Worm (Caenorhabditis elegans) whole organism, early embryonic: ENCODE measurements around the gene usp-46.

Experiments used
- B0310.2 ChIP-seq: sonication (generic microtip); optimal IDR thresholded peaks from 2 replicates; lab custom pipeline; 2016; ENCODE audit warnings: mild to moderate bottlenecking, missing genetic modification characterization, missing compliant biosample characterization
- F13C5.2 ChIP-seq: sonication (generic microtip); optimal IDR thresholded peaks from 2 replicates; lab custom pipeline; 2017; ENCODE audit warnings: mild to moderate bottlenecking, missing genetic modification characterization, inconsistent platforms, missing compliant biosample characterization
- aly-1 ChIP-seq: sonication (generic microtip); optimal IDR thresholded peaks from 2 replicates; lab custom pipeline; 2016; ENCODE audit warnings: missing genetic modification characterization, missing compliant biosample characterization
- ama-1 ChIP-seq: fragments of 150-350 bp; optimal IDR thresholded peaks from 2 replicates; lab custom pipeline; 2014
- ceh-13 ChIP-seq: fragments of 200-800 bp; sonication (Bioruptor generic); optimal IDR thresholded peaks from 2 replicates; lab custom pipeline; 2018; ENCODE audit warnings: mild to moderate bottlenecking, missing genetic modification characterization, missing compliant biosample characterization
- ceh-36 ChIP-seq: sonication (generic microtip); optimal IDR thresholded peaks from 2 replicates; lab custom pipeline; 2016; ENCODE audit warnings: missing genetic modification characterization, inconsistent platforms, missing compliant biosample characterization
- ets-7 ChIP-seq: sonication (generic microtip); optimal IDR thresholded peaks from 2 replicates; lab custom pipeline; 2016; ENCODE audit warnings: missing genotype, missing genetic modification characterization, missing compliant biosample characterization
- flt-1 ChIP-seq: fragments of 200-800 bp; sonication (Bioruptor generic); IDR thresholded peaks from 2 replicates; pipeline ENCODE4 v1.3.6; 2022; ENCODE audit warnings: missing genetic modification characterization, missing compliant biosample characterization
- hmbx-1 ChIP-seq: sonication (generic microtip); optimal IDR thresholded peaks from 2 replicates; lab custom pipeline; 2016; ENCODE audit warnings: mild to moderate bottlenecking, missing genetic modification characterization, missing compliant biosample characterization
- hmg-4 ChIP-seq: fragments of 200-800 bp; sonication (Bioruptor generic); optimal IDR thresholded peaks from 2 replicates; lab custom pipeline; 2018; ENCODE audit warnings: mild to moderate bottlenecking, missing genetic modification characterization, missing compliant biosample characterization
- hnd-1 ChIP-seq: sonication (generic microtip); optimal IDR thresholded peaks from 2 replicates; lab custom pipeline; 2016; ENCODE audit warnings: missing genetic modification characterization, missing compliant biosample characterization
- pes-1 ChIP-seq: fragments of 200-800 bp; sonication (Bioruptor generic); IDR thresholded peaks from 2 replicates; pipeline ENCODE4 v1.3.6; 2022; ENCODE audit warnings: missing genetic modification reagents, missing genetic modification characterization, missing compliant biosample characterization
- scrt-1 ChIP-seq: fragments of 200-800 bp; sonication (Bioruptor generic); IDR thresholded peaks from 2 replicates; pipeline ENCODE4 v1.3.6; 2022; ENCODE audit warnings: missing genetic modification characterization, missing compliant biosample characterization
- sea-1 ChIP-seq: fragments of 200-800 bp; sonication (Bioruptor generic); conservative IDR thresholded peaks from 2 replicates; pipeline ENCODE4 v1.3.6; 2022; ENCODE audit warnings: missing genetic modification characterization, missing compliant biosample characterization
- tbx-11 ChIP-seq: fragments of 200-800 bp; sonication (Bioruptor generic); IDR thresholded peaks from 2 replicates; pipeline ENCODE4 v1.3.6; 2022; ENCODE audit warnings: missing genetic modification characterization, missing compliant biosample characterization
- tbx-37 ChIP-seq: fragments of 200-800 bp; sonication (Bioruptor generic); conservative IDR thresholded peaks from 2 replicates; pipeline ENCODE4 v1.3.6; 2022; ENCODE audit warnings: missing genetic modification reagents, missing genetic modification characterization, missing compliant biosample characterization
- tra-4 ChIP-seq: sonication (generic microtip); optimal IDR thresholded peaks from 2 replicates; lab custom pipeline; 2017; ENCODE audit warnings: missing genetic modification characterization, missing compliant biosample characterization

usp-46 gene

ce11 chrIII:9782483-9783081, 6.2 kb downstream of the usp-46 start, which contains the start of gene R10E11.6:
Gene R10E11.6 (plus strand): TSS chrIII:9783006.
- no peak for TF ChIP-seq hmg-4 (GFP tag; lab: Kevin White, UChicago)
- no peak for TF ChIP-seq ets-7 (tag; lab: Kevin White, UChicago)
- no peak for TF ChIP-seq ceh-36 (tag; lab: Kevin White, UChicago)
- no peak for TF ChIP-seq F13C5.2 (tag; lab: Kevin White, UChicago)
- TF ChIP-seq tbx-37 (GFP tag; lab: Robert Waterston, UW), result no peak
- no peak for TF ChIP-seq ama-1
- no peak for TF ChIP-seq ceh-13 (GFP tag; lab: Kevin White, UChicago)

ce11 chrIII:9783133-9783590, 6.7 kb downstream of the usp-46 start:
- TF ChIP-seq scrt-1 (GFP tag; lab: Robert Waterston, UW) (no peak), ceh-36 (tag; lab: Kevin White, UChicago) (no peak), ama-1 (no peak), sea-1 (GFP tag; lab: Robert Waterston, UW) (no peak), tra-4 (tag; lab: Kevin White, UChicago) (no peak), hmg-4 (GFP tag; lab: Kevin White, UChicago) (no peak), hnd-1 (no peak), tbx-11 (GFP tag; lab: Robert Waterston, UW) (no peak), hmbx-1 (no peak), flt-1 (GFP tag; lab: Robert Waterston, UW) (no peak), aly-1 (tag; lab: Kevin White, UChicago) (no peak), B0310.2 (tag; lab: Kevin White, UChicago) (no peak), pes-1 (GFP tag; lab: Robert Waterston, UW) (no peak), tbx-37 (GFP tag; lab: Robert Waterston, UW) (no peak), F13C5.2 (tag; lab: Kevin White, UChicago) (no peak), ceh-13 (GFP tag; lab: Kevin White, UChicago) (no peak)

ce11 chrIII:9786776-9787175, 10.4 kb downstream of the usp-46 start:
- TF ChIP-seq hnd-1 (no peak), ets-7 (tag; lab: Kevin White, UChicago) (no peak), pes-1 (GFP tag; lab: Robert Waterston, UW) (no peak), ceh-36 (tag; lab: Kevin White, UChicago) (no peak), scrt-1 (GFP tag; lab: Robert Waterston, UW) (no peak), B0310.2 (tag; lab: Kevin White, UChicago) (no peak), ceh-13 (GFP tag; lab: Kevin White, UChicago) (no peak), flt-1 (GFP tag; lab: Robert Waterston, UW) (no peak), sea-1 (GFP tag; lab: Robert Waterston, UW) (no peak), tra-4 (tag; lab: Kevin White, UChicago) (no peak), F13C5.2 (tag; lab: Kevin White, UChicago) (no peak), hmbx-1 (no peak), ama-1 (no peak), hmg-4 (GFP tag; lab: Kevin White, UChicago) (no peak), tbx-11 (GFP tag; lab: Robert Waterston, UW) (no peak), tbx-37 (GFP tag; lab: Robert Waterston, UW) (no peak), aly-1 (tag; lab: Kevin White, UChicago) (no peak)

DNA sequence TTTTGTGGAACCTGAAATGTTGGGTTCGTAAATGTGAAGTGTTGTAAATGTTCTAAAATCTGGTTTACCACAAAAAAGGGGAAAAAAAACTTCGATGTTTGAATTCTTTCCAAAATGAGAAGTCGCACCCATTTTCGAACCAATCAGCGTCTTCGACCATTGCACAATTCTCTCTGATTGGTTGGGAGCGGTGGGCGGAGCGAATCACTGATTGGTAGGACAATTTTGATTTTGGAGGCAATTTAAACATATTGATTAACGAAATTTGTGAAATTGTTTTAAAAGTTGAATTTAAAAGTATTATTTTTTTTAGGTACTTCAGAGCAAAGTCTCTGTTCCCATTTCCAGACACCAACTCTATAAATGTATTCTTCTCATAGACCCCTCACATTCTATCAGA, 12.7 kb downstream of the usp-46 start:
- TF ChIP-seq flt-1 (GFP tag; lab: Robert Waterston, UW) (no peak), tbx-37 (GFP tag; lab: Robert Waterston, UW) (no peak), sea-1 (GFP tag; lab: Robert Waterston, UW) (no peak), tbx-11 (GFP tag; lab: Robert Waterston, UW) (no peak), F13C5.2 (tag; lab: Kevin White, UChicago) (no peak), hmg-4 (GFP tag; lab: Kevin White, UChicago) (no peak)

- TF ChIP-seq ama-1, result no peak
- TF ChIP-seq tbx-37 (GFP tag; lab: Robert Waterston, UW), result no peak
- TF ChIP-seq ceh-13 (GFP tag; lab: Kevin White, UChicago), result no peak
- TF ChIP-seq aly-1 (tag; lab: Kevin White, UChicago), result no peak
- no peak for TF ChIP-seq scrt-1 (GFP tag; lab: Robert Waterston, UW)
- no peak for TF ChIP-seq hmbx-1
- no peak for TF ChIP-seq sea-1 (GFP tag; lab: Robert Waterston, UW)
- no peak for TF ChIP-seq ceh-36 (tag; lab: Kevin White, UChicago)
- TF ChIP-seq flt-1 (GFP tag; lab: Robert Waterston, UW), result no peak
- no peak for TF ChIP-seq hmg-4 (GFP tag; lab: Kevin White, UChicago)
- TF ChIP-seq tra-4 (tag; lab: Kevin White, UChicago), result no peak
- TF ChIP-seq tbx-11 (GFP tag; lab: Robert Waterston, UW), result no peak
- TF ChIP-seq B0310.2 (tag; lab: Kevin White, UChicago), result no peak
- TF ChIP-seq F13C5.2 (tag; lab: Kevin White, UChicago), result no peak
- TF ChIP-seq pes-1 (GFP tag; lab: Robert Waterston, UW), result no peak
- no peak for TF ChIP-seq ets-7 (tag; lab: Kevin White, UChicago)
- no peak for TF ChIP-seq hnd-1
Measured at ce11 chrIII:9789607-9790073, 13.2 kb downstream of the usp-46 start, which contains the start of gene R10E11.5. Gene R10E11.5 (minus strand): TSS chrIII:9789657.

DNA sequence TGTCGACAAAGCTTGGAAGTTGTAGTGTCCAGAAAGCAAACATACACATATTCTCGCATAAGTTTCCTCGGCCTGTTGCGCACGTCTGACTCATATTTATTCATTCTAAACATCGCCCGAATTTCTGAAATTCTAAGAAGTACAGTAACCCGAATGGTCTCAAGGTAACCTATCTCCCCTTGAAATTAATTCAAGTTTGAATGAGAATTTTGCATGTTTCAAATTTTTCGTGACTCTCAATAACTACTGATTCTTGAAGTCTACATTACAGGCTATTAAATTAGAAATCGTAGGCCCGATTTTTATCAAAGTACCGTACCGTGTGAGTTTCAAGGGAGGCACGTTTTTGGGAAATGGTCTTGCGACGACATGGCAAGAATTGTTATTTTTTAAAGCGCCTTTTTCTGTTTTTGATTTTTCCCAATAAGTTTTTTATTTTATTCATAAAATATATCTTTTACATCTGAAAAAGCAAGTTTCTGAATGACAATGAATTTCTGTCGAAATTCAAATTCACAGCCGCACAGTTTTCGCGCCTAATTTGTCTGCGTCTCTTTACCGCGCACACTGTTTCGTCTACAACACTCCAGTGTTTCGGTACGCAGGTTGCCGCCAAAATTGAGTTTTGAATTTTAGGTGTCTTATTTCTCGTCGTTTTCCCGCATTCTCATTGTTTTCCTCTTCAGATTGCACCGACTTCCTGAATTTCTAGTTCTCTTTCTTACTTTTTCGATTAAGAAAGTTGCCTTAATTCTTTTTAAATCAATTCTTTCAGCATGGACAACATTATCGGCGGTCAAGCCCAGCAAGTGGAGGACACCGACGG, 17.4 kb downstream of the usp-46 start, which contains the start of the genes R10E11.9 and mcm-6:
R10E11.9 (minus strand) TSS at position 51 of the 826 bp plus-strand sequence.
mcm-6 (plus strand) TSS at position 776 of the 826 bp plus-strand sequence.
- TF ChIP-seq ceh-13 (GFP tag; lab: Kevin White, UChicago) (no peak), flt-1 (GFP tag; lab: Robert Waterston, UW) (no peak), B0310.2 (tag; lab: Kevin White, UChicago) (no peak), hnd-1 (no peak), scrt-1 (GFP tag; lab: Robert Waterston, UW) (no peak), F13C5.2 (tag; lab: Kevin White, UChicago) (no peak), ets-7 (tag; lab: Kevin White, UChicago) (no peak), ceh-36 (tag; lab: Kevin White, UChicago) (no peak), pes-1 (GFP tag; lab: Robert Waterston, UW) (no peak), tbx-11 (GFP tag; lab: Robert Waterston, UW) (no peak), hmg-4 (GFP tag; lab: Kevin White, UChicago) (no peak), hmbx-1 (no peak)
